Worm (Caenorhabditis elegans) whole organism, young adult: ENCODE results near the gene mltn-8.

Experiments used
- ama-1 ChIP-seq, 3 experiments: fragments of 150-350 bp in 1 of 3; sonication (generic microtip) in 2 of 3; optimal IDR thresholded peaks; 2 replicates each; lab custom pipeline; 2014 to 2018; ENCODE audit warnings: missing biosample characterization in 2 of 3, missing genetic modification characterization in 2 of 3, missing genetic modification reagents in 2 of 3
- aptf-2 ChIP-seq: fragments of 200-800 bp; sonication (Bioruptor generic); conservative IDR thresholded peaks from 2 replicates; pipeline ENCODE4 v1.3.6; 2022; ENCODE audit warnings: missing genetic modification reagents, missing genetic modification characterization, missing compliant biosample characterization
- ccch-3 ChIP-seq: fragments of 200-800 bp; sonication (Bioruptor generic); optimal IDR thresholded peaks from 2 replicates; lab custom pipeline; 2018; ENCODE audit warnings: mild to moderate bottlenecking, missing genetic modification characterization, missing compliant biosample characterization
- efl-1 ChIP-seq: fragments of 150-350 bp; optimal IDR thresholded peaks from 2 replicates; lab custom pipeline; 2014; ENCODE audit warnings: missing biosample characterization, missing genetic modification reagents, missing genetic modification characterization
- ets-4 ChIP-seq: fragments of 200-800 bp; sonication (Bioruptor generic); optimal IDR thresholded peaks from 2 replicates; lab custom pipeline; 2018; ENCODE audit warnings: mild to moderate bottlenecking, missing genetic modification characterization, missing compliant biosample characterization
- lin-35 ChIP-seq, 3 experiments: fragments of 150-350 bp in 2 of 3; sonication (generic microtip) in 1 of 3; optimal IDR thresholded peaks; 2 replicates each; lab custom pipeline; 2014 to 2018; ENCODE audit warnings: missing biosample characterization in 3 of 3, missing genetic modification characterization in 3 of 3, missing genetic modification reagents in 3 of 3
- sea-2 ChIP-seq: fragments of 200-800 bp; sonication (Bioruptor generic); IDR thresholded peaks from 2 replicates; pipeline ENCODE4 v1.3.6; 2022; ENCODE audit warnings: missing genetic modification characterization, missing compliant biosample characterization
- snpc-1.1 ChIP-seq: sonication (generic microtip); optimal IDR thresholded peaks from 2 replicates; lab custom pipeline; 2017; ENCODE audit warnings: missing genetic modification characterization, mild to moderate bottlenecking, missing compliant biosample characterization, antibody characterized with exemption, moderate library complexity, missing genotype, missing genetic modification reagents; ENCODE audit not compliant: insufficient read depth

ce11 chrV:415072-415471 is 35.0 kb upstream of the mltn-8 start:
- no peak for TF ChIP-seq sea-2 (GFP tag; lab: Robert Waterston, UW)
- no peak for TF ChIP-seq snpc-1.1
- TF ChIP-seq lin-35 (GFP tag; optimal IDR thresholded peaks at IDR 0.05; lab: Kevin White, UChicago): no peak
- no peak for TF ChIP-seq ama-1 (optimal IDR thresholded peaks at IDR 0.05; lab: Kevin White, UChicago)
- TF ChIP-seq ama-1 (GFP tag; optimal IDR thresholded peaks at IDR 0.05; lab: Kevin White, UChicago): no peak
- no peak for TF ChIP-seq ets-4 (GFP tag; lab: Kevin White, UChicago)
- TF ChIP-seq efl-1 (GFP tag; lab: Kevin White, UChicago): no peak
- TF ChIP-seq ccch-3 (GFP tag; lab: Kevin White, UChicago): no peak
- no peak for TF ChIP-seq aptf-2 (GFP tag; lab: Robert Waterston, UW)
